Worm (Caenorhabditis elegans) whole organism, midembryonic: ENCODE data around the gene T19D2.13.

Experiments
- T22C8.4 ChIP-seq: fragments of 200-800 bp; sonication (Bioruptor generic); IDR thresholded peaks from 2 replicates; pipeline ENCODE4 v1.3.6; 2022; ENCODE audit warnings: missing genetic modification characterization, missing compliant biosample characterization
- cog-1 ChIP-seq: sonication (generic microtip); optimal IDR thresholded peaks from 2 replicates; lab custom pipeline; 2016; ENCODE audit warnings: missing genetic modification characterization, missing compliant biosample characterization
- flt-1 ChIP-seq: fragments of 200-800 bp; sonication (Bioruptor generic); IDR thresholded peaks from 2 replicates; pipeline ENCODE4 v1.3.6; 2022; ENCODE audit warnings: missing genetic modification characterization, missing compliant biosample characterization
- klf-2 ChIP-seq: fragments of 200-800 bp; sonication (Bioruptor generic); conservative IDR thresholded peaks from 2 replicates; pipeline ENCODE4 v1.3.6; 2022; ENCODE audit warnings: missing genetic modification reagents, missing genetic modification characterization, missing compliant biosample characterization
- med-1 ChIP-seq: sonication (generic microtip); optimal IDR thresholded peaks from 2 replicates; lab custom pipeline; 2017; ENCODE audit warnings: missing genetic modification characterization, mild to moderate bottlenecking, missing compliant biosample characterization, antibody characterized with exemption, missing genetic modification reagents; ENCODE audit not compliant: insufficient read depth
- ref-1 ChIP-seq: fragments of 200-800 bp; sonication (Bioruptor generic); conservative IDR thresholded peaks from 2 replicates; pipeline ENCODE4 v1.3.6; 2022; ENCODE audit warnings: missing genetic modification reagents, missing genetic modification characterization, missing compliant biosample characterization
- tab-1 ChIP-seq: fragments of 200-800 bp; sonication (Bioruptor generic); IDR thresholded peaks from 2 replicates; pipeline ENCODE4 v1.3.6; 2022; ENCODE audit warnings: missing genetic modification characterization, missing compliant biosample characterization
- ztf-29 ChIP-seq: fragments of 200-800 bp; sonication (Bioruptor generic); IDR thresholded peaks from 2 replicates; pipeline ENCODE4 v1.3.6; 2022; ENCODE audit warnings: missing genetic modification reagents, missing genetic modification characterization, missing compliant biosample characterization

DNA sequence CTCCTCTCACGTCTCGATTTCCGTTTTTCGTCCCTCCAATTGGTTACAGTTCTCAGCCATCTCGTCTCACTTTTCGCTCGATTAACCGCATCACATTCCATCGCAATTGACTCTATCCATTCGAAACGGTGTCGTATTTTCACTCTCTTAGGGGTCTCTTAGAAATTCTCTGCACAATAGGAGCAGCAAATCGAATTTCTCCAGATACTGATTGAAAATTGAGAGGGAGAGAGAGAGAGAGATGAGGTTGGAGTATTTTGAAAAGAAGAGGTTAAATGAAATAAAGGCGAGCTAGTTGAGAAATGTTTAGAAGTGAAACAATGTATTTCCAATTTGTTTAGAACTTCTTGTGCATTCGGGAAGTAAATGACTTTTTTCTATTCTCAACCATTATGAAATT, 40.8 kb downstream of the T19D2.13 start:
- TF ChIP-seq tab-1, result no peak
- TF ChIP-seq flt-1, result no peak
- TF ChIP-seq klf-2, result no peak
- no peak for TF ChIP-seq ref-1 (GFP tag; lab: Robert Waterston, UW)
- TF ChIP-seq cog-1 (tag; lab: Kevin White, UChicago), result no peak
- TF ChIP-seq med-1 (GFP tag; lab: Kevin White, UChicago), result no peak
- TF ChIP-seq T22C8.4, result no peak
- TF ChIP-seq ztf-29, result no peak
